Fruit fly (Drosophila melanogaster) whole organism, embryonic: Measurements from ENCODE around the gene Eig71Eg.

Experiments used
- Adf1 ChIP-seq: fragments of 200-800 bp; sonication (Bioruptor generic); IDR thresholded peaks from 2 replicates; pipeline ENCODE4 v1.3.6; 2022; ENCODE audit warnings: missing biosample characterization, missing genetic modification characterization
- Atf-2 ChIP-seq: fragments of 200-800 bp; sonication (Bioruptor generic); optimal IDR thresholded peaks from 2 replicates; lab custom pipeline; 2016; ENCODE audit warnings: missing biosample characterization, missing genetic modification characterization
- BEAF-32 ChIP-seq: fragments of 200-800 bp; sonication (Bioruptor generic); optimal IDR thresholded peaks from 3 replicates; lab custom pipeline; 2017; ENCODE audit warnings: missing biosample characterization, missing genetic modification characterization, mild to moderate bottlenecking, moderate library complexity, missing genetic modification reagents
- CG10147 ChIP-seq: fragments of 200-800 bp; sonication (Bioruptor generic); optimal IDR thresholded peaks from 2 replicates; lab custom pipeline; 2019; ENCODE audit warnings: missing biosample characterization, mild to moderate bottlenecking, missing genetic modification characterization, moderate library complexity
- CG10462 ChIP-seq: fragments of 200-800 bp; sonication (Bioruptor generic); optimal IDR thresholded peaks from 2 replicates; lab custom pipeline; 2016; ENCODE audit warnings: missing biosample characterization, missing genetic modification characterization
- CG10654 ChIP-seq: fragments of 200-800 bp; sonication (Bioruptor generic); optimal IDR thresholded peaks from 2 replicates; lab custom pipeline; 2016; ENCODE audit warnings: missing biosample characterization, missing genetic modification characterization
- CG10979 ChIP-seq: fragments of 200-800 bp; sonication (Bioruptor generic); optimal IDR thresholded peaks from 2 replicates; lab custom pipeline; 2018; ENCODE audit warnings: missing biosample characterization, mild to moderate bottlenecking, missing genetic modification characterization, moderate library complexity
- CG11093 ChIP-seq: fragments of 200-800 bp; sonication (Bioruptor generic); IDR thresholded peaks from 3 replicates; pipeline ENCODE4 v1.3.6; 2022; ENCODE audit warnings: missing biosample characterization, missing genetic modification characterization
- CG12155 ChIP-seq: fragments of 200-800 bp; sonication (Bioruptor generic); optimal IDR thresholded peaks from 3 replicates; lab custom pipeline; 2016; ENCODE audit warnings: missing biosample characterization, missing genetic modification characterization
- CG12391 ChIP-seq: fragments of 200-800 bp; sonication (Bioruptor generic); optimal IDR thresholded peaks from 3 replicates; lab custom pipeline; 2018; ENCODE audit warnings: missing biosample characterization, mild to moderate bottlenecking, missing genetic modification characterization, moderate library complexity
- CG14014 ChIP-seq: fragments of 200-800 bp; sonication (Bioruptor generic); IDR thresholded peaks from 2 replicates; pipeline ENCODE4 v1.3.6; 2022; ENCODE audit warnings: missing biosample characterization, missing genetic modification characterization
- CG14860 ChIP-seq: fragments of 200-800 bp; sonication (Bioruptor generic); IDR thresholded peaks from 3 replicates; pipeline ENCODE4 v1.3.6; 2022; ENCODE audit warnings: missing biosample characterization, missing genetic modification characterization; ENCODE audit not compliant: partially characterized antibody
- CG16815 ChIP-seq: fragments of 200-800 bp; sonication (Bioruptor generic); optimal IDR thresholded peaks from 3 replicates; lab custom pipeline; 2017; ENCODE audit warnings: missing biosample characterization, mild to moderate bottlenecking, missing genetic modification characterization
- CG17829 ChIP-seq: fragments of 200-800 bp; optimal IDR thresholded peaks from 2 replicates; lab custom pipeline; 2019; ENCODE audit warnings: missing biosample characterization, mild to moderate bottlenecking, missing genetic modification characterization, moderate library complexity
- CG2712 ChIP-seq: fragments of 200-800 bp; optimal IDR thresholded peaks from 3 replicates; lab custom pipeline; 2019; ENCODE audit warnings: missing biosample characterization, mild to moderate bottlenecking, missing genetic modification characterization, moderate library complexity
- CG2875 ChIP-seq: fragments of 200-800 bp; sonication (Bioruptor generic); optimal IDR thresholded peaks from 2 replicates; lab custom pipeline; 2017; ENCODE audit warnings: missing biosample characterization, mild to moderate bottlenecking, missing genetic modification characterization, missing genetic modification reagents
- CG30020 ChIP-seq: fragments of 200-800 bp; optimal IDR thresholded peaks from 2 replicates; lab custom pipeline; 2019; ENCODE audit warnings: missing biosample characterization, mild to moderate bottlenecking, missing genetic modification characterization, moderate library complexity
- CG30431 ChIP-seq: fragments of 200-800 bp; sonication (Bioruptor generic); optimal IDR thresholded peaks from 2 replicates; lab custom pipeline; 2017; ENCODE audit warnings: missing biosample characterization, missing genetic modification characterization
- CG3726 ChIP-seq: fragments of 200-800 bp; sonication (Bioruptor generic); IDR thresholded peaks from 3 replicates; pipeline ENCODE4, ENCODE4 v1.3.6; 2022; ENCODE audit warnings: missing biosample characterization, missing genetic modification characterization
- CG4404 ChIP-seq: fragments of 200-800 bp; sonication (Bioruptor generic); IDR thresholded peaks from 2 replicates; pipeline ENCODE4 v1.3.6; 2022; ENCODE audit warnings: missing biosample characterization, missing genetic modification characterization
- CG4820 ChIP-seq: fragments of 200-800 bp; sonication (Bioruptor generic); optimal IDR thresholded peaks from 3 replicates; lab custom pipeline; 2016; ENCODE audit warnings: missing biosample characterization, missing genetic modification characterization
- CG6254 ChIP-seq: fragments of 200-800 bp; sonication (Bioruptor generic); optimal IDR thresholded peaks from 3 replicates; lab custom pipeline; 2017; ENCODE audit warnings: mild to moderate bottlenecking, missing biosample characterization, missing genetic modification reagents, missing genetic modification characterization
- CG8478 ChIP-seq: fragments of >200 bp; optimal IDR thresholded peaks from 2 replicates; lab custom pipeline; 2018
- CG8924 ChIP-seq: fragments of 200-800 bp; optimal IDR thresholded peaks from 3 replicates; lab custom pipeline; 2019; ENCODE audit warnings: missing biosample characterization, mild to moderate bottlenecking, missing genetic modification characterization, moderate library complexity
- CG9727 ChIP-seq: fragments of 200-800 bp; sonication (Bioruptor generic); optimal IDR thresholded peaks from 3 replicates; lab custom pipeline; 2017; ENCODE audit warnings: missing biosample characterization, mild to moderate bottlenecking, missing genetic modification characterization
- D ChIP-seq, 2 experiments: fragments of 200-800 bp in 1 of 2; fragments of >200 bp in 1 of 2; sonication (Bioruptor generic) in 1 of 2; optimal IDR thresholded peaks; 2 replicates in 1 of 2; 3 replicates in 1 of 2; lab custom pipeline; 2017; ENCODE audit warnings: mild to moderate bottlenecking in 1 of 2, missing biosample characterization in 1 of 2, missing genetic modification characterization in 1 of 2, missing genetic modification reagents in 1 of 2
- E2f2 ChIP-seq: fragments of 200-800 bp; sonication (Bioruptor generic); IDR thresholded peaks from 2 replicates; pipeline ENCODE4 v1.3.6; 2022; ENCODE audit warnings: missing biosample characterization, missing genetic modification characterization
- ERR ChIP-seq: fragments of 200-800 bp; sonication (Bioruptor generic); optimal IDR thresholded peaks from 2 replicates; lab custom pipeline; 2016; ENCODE audit warnings: missing biosample characterization, missing genetic modification characterization
- Eip74EF ChIP-seq, 2 experiments: fragments of 200-800 bp in 1 of 2; fragments of >200 bp in 1 of 2; sonication (Bioruptor generic) in 1 of 2; optimal IDR thresholded peaks; 2 replicates each; lab custom pipeline; 2017 to 2019; ENCODE audit warnings: missing biosample characterization in 2 of 2, missing genetic modification characterization in 2 of 2, mild to moderate bottlenecking in 1 of 2, moderate library complexity in 1 of 2
- Poxn ChIP-seq: fragments of 200-800 bp; sonication (Bioruptor generic); IDR thresholded peaks from 2 replicates; pipeline ENCODE4 v1.3.6; 2022; ENCODE audit warnings: missing biosample characterization, missing genetic modification characterization
- Sox100B ChIP-seq: fragments of 200-800 bp; sonication (Bioruptor generic); optimal IDR thresholded peaks from 3 replicates; lab custom pipeline; 2018; ENCODE audit warnings: missing biosample characterization, mild to moderate bottlenecking, missing genetic modification characterization
- Trl ChIP-seq, 3 experiments: fragments of >200 bp in 2 of 3; fragments of 200-800 bp in 1 of 3; sonication (Bioruptor generic) in 1 of 3; optimal IDR thresholded peaks; 2 replicates in 1 of 3; 3 replicates in 2 of 3; lab custom pipeline; 2016 to 2017; ENCODE audit warnings: missing biosample characterization in 1 of 3, missing genetic modification characterization in 1 of 3
- Xrp1 ChIP-seq: fragments of 200-800 bp; sonication (Bioruptor generic); IDR thresholded peaks from 2 replicates; pipeline ENCODE4 v1.3.6; 2022; ENCODE audit warnings: missing biosample characterization, missing genetic modification characterization
- bigmax ChIP-seq: fragments of 200-800 bp; sonication (Bioruptor generic); optimal IDR thresholded peaks from 2 replicates; lab custom pipeline; 2018; ENCODE audit warnings: missing biosample characterization, mild to moderate bottlenecking, missing genetic modification characterization
- br ChIP-seq: fragments of >200 bp; optimal IDR thresholded peaks from 2 replicates; lab custom pipeline; 2017
- cad ChIP-seq: fragments of >200 bp; optimal IDR thresholded peaks from 2 replicates; lab custom pipeline; 2017; ENCODE audit warnings: missing biosample characterization, missing genetic modification characterization
- ham ChIP-seq: fragments of 200-800 bp; sonication (Bioruptor generic); IDR thresholded peaks from 2 replicates; pipeline ENCODE4 v1.3.6; 2022; ENCODE audit warnings: missing biosample characterization, missing genetic modification characterization
- ind ChIP-seq: fragments of 200-800 bp; sonication (Bioruptor generic); optimal IDR thresholded peaks from 3 replicates; lab custom pipeline; 2016; ENCODE audit warnings: missing biosample characterization, missing genetic modification characterization
- lab ChIP-seq: fragments of 200-800 bp; sonication (Bioruptor generic); optimal IDR thresholded peaks from 3 replicates; lab custom pipeline; 2017; ENCODE audit warnings: missing biosample characterization, missing genetic modification characterization, mild to moderate bottlenecking, moderate library complexity, missing genetic modification reagents
- lbe ChIP-seq: fragments of 200-800 bp; sonication (Bioruptor generic); optimal IDR thresholded peaks from 2 replicates; lab custom pipeline; 2016; ENCODE audit warnings: missing biosample characterization, mild to moderate bottlenecking, missing genetic modification characterization
- lola ChIP-seq, 3 experiments: fragments of >200 bp in 2 of 3; fragments of 200-800 bp in 1 of 3; sonication (Bioruptor generic) in 1 of 3; optimal IDR thresholded peaks; 2 replicates each; lab custom pipeline; 2017 to 2019; ENCODE audit warnings: missing biosample characterization in 3 of 3, missing genetic modification characterization in 3 of 3, mild to moderate bottlenecking in 1 of 3, moderate library complexity in 1 of 3
- onecut ChIP-seq: fragments of 200-800 bp; sonication (Bioruptor generic); IDR thresholded peaks from 2 replicates; pipeline ENCODE4 v1.3.6; 2022; ENCODE audit warnings: missing biosample characterization, missing genetic modification characterization
- peb ChIP-seq: fragments of 200-800 bp; sonication (Bioruptor generic); IDR thresholded peaks from 2 replicates; pipeline ENCODE4 v1.3.6; 2022; ENCODE audit warnings: missing biosample characterization, missing genetic modification characterization
- phol ChIP-seq: fragments of 200-800 bp; sonication (Bioruptor generic); optimal IDR thresholded peaks from 3 replicates; lab custom pipeline; 2018; ENCODE audit warnings: missing biosample characterization, mild to moderate bottlenecking, missing genetic modification characterization, moderate library complexity
- scrt ChIP-seq: fragments of 200-800 bp; sonication (Bioruptor generic); optimal IDR thresholded peaks from 2 replicates; lab custom pipeline; 2018; ENCODE audit warnings: missing biosample characterization, mild to moderate bottlenecking, missing genetic modification characterization, moderate library complexity
- tio ChIP-seq: fragments of 200-800 bp; sonication (Bioruptor generic); optimal IDR thresholded peaks from 2 replicates; lab custom pipeline; 2017; ENCODE audit warnings: missing biosample characterization, missing genetic modification characterization, inconsistent platforms
- tx ChIP-seq: fragments of 200-800 bp; sonication (Bioruptor generic); optimal IDR thresholded peaks from 2 replicates; lab custom pipeline; 2016; ENCODE audit warnings: missing biosample characterization, missing genetic modification characterization
- unc-4 ChIP-seq: fragments of 200-800 bp; sonication (Bioruptor generic); IDR thresholded peaks from 2 replicates; pipeline ENCODE4 v1.3.6; 2022; ENCODE audit warnings: missing biosample characterization, missing genetic modification characterization; ENCODE audit not compliant: partially characterized antibody
- yki ChIP-seq: fragments of >200 bp; optimal IDR thresholded peaks from 3 replicates; lab custom pipeline; 2018
- zen ChIP-seq: fragments of 200-800 bp; sonication (Bioruptor generic); optimal IDR thresholded peaks from 3 replicates; lab custom pipeline; 2018; ENCODE audit warnings: missing biosample characterization, mild to moderate bottlenecking, missing genetic modification characterization, moderate library complexity
- zf30C ChIP-seq: fragments of 200-800 bp; sonication (Bioruptor generic); optimal IDR thresholded peaks from 3 replicates; lab custom pipeline; 2018; ENCODE audit warnings: missing biosample characterization, mild to moderate bottlenecking, missing genetic modification characterization

Gene Eig71Eg

DNA sequence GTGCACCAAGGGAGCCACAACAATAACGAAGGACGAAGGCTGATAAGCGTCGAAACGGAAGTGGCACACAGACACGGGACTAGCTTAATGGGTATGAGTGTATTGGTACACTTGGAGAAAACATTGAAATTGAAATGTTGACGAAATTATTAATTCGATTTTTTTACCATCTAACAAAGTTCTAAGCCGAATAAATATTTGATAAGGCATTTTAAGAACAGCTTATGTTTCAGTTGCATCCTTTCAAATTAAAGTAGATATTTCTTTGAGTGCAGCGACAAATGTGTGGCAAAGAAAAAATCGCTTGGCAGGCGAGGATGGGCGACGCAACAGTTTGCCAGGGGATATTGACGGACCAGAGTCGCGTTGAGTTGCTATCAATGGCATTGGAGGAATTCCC is 17.4 kb upstream of the Eig71Eg start (continued):
- TF ChIP-seq zen (tag; lab: Kevin White, UChicago) (no peak), E2f2 (GFP tag; lab: Robert Waterston, UW) (no peak), CG11093 (GFP tag; lab: Robert Waterston, UW) (0 out of 3 replicates have a peak, but pooled peaks have one; percentile 27), CG8478 (lab: Kevin White, UChicago) (no peak), D (optimal IDR thresholded peaks at IDR 0.05; lab: Kevin White, UChicago) (no peak), D (GFP tag; optimal IDR thresholded peaks at IDR 0.05; lab: Kevin White, UChicago) (no peak), CG2712 (tag; lab: Kevin White, UChicago) (peak; percentile 43), Xrp1 (GFP tag; lab: Robert Waterston, UW) (peak; percentile 62), tio (GFP tag; lab: Kevin White, UChicago) (no peak), ERR (GFP tag; lab: Kevin White, UChicago) (no peak), CG4404 (GFP tag; lab: Robert Waterston, UW) (no peak; the same call in 1 of the 2 replicates), CG3726 (GFP tag; lab: Robert Waterston, UW) (no peak), Trl (optimal IDR thresholded peaks at IDR 0.05; lab: Kevin White, UChicago) (no peak), Trl (GFP tag; optimal IDR thresholded peaks at IDR 0.05; lab: Kevin White, UChicago) (no peak), scrt (GFP tag; lab: Kevin White, UChicago) (peak; percentile 36), br (lab: Kevin White, UChicago) (no peak), CG14014 (no peak), CG8924 (no peak), CG17829 (tag; lab: Kevin White, UChicago) (peak; percentile 32), zf30C (GFP tag; lab: Kevin White, UChicago) (peak; percentile 33), CG10654 (no peak), CG10147 (GFP tag; lab: Kevin White, UChicago) (no peak), Sox100B (GFP tag; lab: Kevin White, UChicago) (no peak), CG10462 (GFP tag; lab: Kevin White, UChicago) (no peak), BEAF-32 (GFP tag; lab: Kevin White, UChicago) (no peak), CG12391 (tag; lab: Kevin White, UChicago) (peak; percentile 23), Atf-2 (GFP tag; lab: Kevin White, UChicago) (no peak), CG2875 (GFP tag; lab: Kevin White, UChicago) (no peak), CG6254 (no peak), CG30431 (GFP tag; lab: Kevin White, UChicago) (no peak), phol (tag; lab: Kevin White, UChicago) (peak; percentile 13), peb (no peak), CG10979 (tag; lab: Kevin White, UChicago) (peak; percentile 26), bigmax (GFP tag; lab: Kevin White, UChicago) (no peak), CG30020 (no peak), ham (GFP tag; lab: Robert Waterston, UW) (no peak), unc-4 (no peak), cad (GFP tag; lab: Kevin White, UChicago) (no peak), CG9727 (peak; percentile 23), Adf1 (no peak), CG14860 (GFP tag; lab: Robert Waterston, UW) (no peak), lab (no peak), ind (no peak), tx (GFP tag; lab: Kevin White, UChicago) (no peak), Eip74EF (GFP tag; optimal IDR thresholded peaks at IDR 0.05; lab: Kevin White, UChicago) (no peak), CG4820 (no peak), CG12155 (GFP tag; lab: Kevin White, UChicago) (no peak), yki (lab: Kevin White, UChicago) (no peak), lola (GFP tag; optimal IDR thresholded peaks at IDR 0.05; lab: Kevin White, UChicago) (peak in 1 of 3 experiments; percentile 26), lbe (GFP tag; lab: Kevin White, UChicago) (no peak), onecut (no peak), Poxn (no peak), CG16815 (GFP tag; lab: Kevin White, UChicago) (no peak)
